Worm (Caenorhabditis elegans) whole organism, young adult: ENCODE measurements around the gene spp-8.

Experiments
- F22D6.2 ChIP-seq: sonication (generic microtip); optimal IDR thresholded peaks from 2 replicates; lab custom pipeline; 2016; ENCODE audit warnings: mild to moderate bottlenecking, missing genetic modification characterization, missing compliant biosample characterization
- Y56A3A.18 ChIP-seq: fragments of 200-800 bp; sonication (Bioruptor generic); IDR thresholded peaks from 2 replicates; pipeline ENCODE4 v1.3.6; 2022; ENCODE audit warnings: missing genetic modification reagents, missing genetic modification characterization, missing compliant biosample characterization
- aptf-2 ChIP-seq: fragments of 200-800 bp; sonication (Bioruptor generic); conservative IDR thresholded peaks from 2 replicates; pipeline ENCODE4 v1.3.6; 2022; ENCODE audit warnings: missing genetic modification reagents, missing genetic modification characterization, missing compliant biosample characterization
- ceh-58 ChIP-seq: fragments of 200-800 bp; sonication (Bioruptor generic); IDR thresholded peaks from 2 replicates; pipeline ENCODE4 v1.3.6; 2022; ENCODE audit warnings: missing genetic modification characterization, missing compliant biosample characterization
- dpff-1 ChIP-seq: sonication (generic microtip); optimal IDR thresholded peaks from 2 replicates; lab custom pipeline; 2017; ENCODE audit warnings: mild to moderate bottlenecking, missing genetic modification characterization, missing compliant biosample characterization
- lsl-1 ChIP-seq: fragments of 200-800 bp; sonication (Bioruptor generic); optimal IDR thresholded peaks from 2 replicates; lab custom pipeline; 2018; ENCODE audit warnings: mild to moderate bottlenecking, missing genetic modification characterization, moderate library complexity, missing compliant biosample characterization
- rec-8 ChIP-seq, 2 experiments: sonication (generic microtip); optimal IDR thresholded peaks; 2 replicates each; lab custom pipeline; 2016; ENCODE audit warnings: mild to moderate bottlenecking in 2 of 2, missing genetic modification characterization in 2 of 2, missing genetic modification reagents in 2 of 2, missing genotype in 2 of 2, missing biosample characterization in 1 of 2, missing compliant biosample characterization in 1 of 2, moderate library complexity in 1 of 2
- ztf-6 ChIP-seq: fragments of 200-800 bp; sonication (Bioruptor generic); IDR thresholded peaks from 2 replicates; pipeline ENCODE4 v1.3.6; 2022; ENCODE audit warnings: missing genetic modification reagents, missing genetic modification characterization, missing compliant biosample characterization

ce11 chrIV:8501382-8501781 is 19.9 kb downstream of the spp-8 start, which contains the start of gene C28C12.1:
- no peak for TF ChIP-seq Y56A3A.18
- TF ChIP-seq dpff-1 (tag; lab: Kevin White, UChicago): no peak
- TF ChIP-seq lsl-1: no peak
- TF ChIP-seq ztf-6 (GFP tag; lab: Robert Waterston, UW): no peak
- TF ChIP-seq F22D6.2 (tag; lab: Kevin White, UChicago): no peak
- no peak for TF ChIP-seq aptf-2 (GFP tag; lab: Robert Waterston, UW)
- TF ChIP-seq rec-8 (tag; optimal IDR thresholded peaks at IDR 0.05; lab: Kevin White, UChicago): no peak
- no peak for TF ChIP-seq ceh-58 (GFP tag; lab: Robert Waterston, UW)
